Worm (Caenorhabditis elegans) whole organism, L4/young adult: ENCODE measurements around the gene kcnl-1.

Source experiments
- W03F9.2 ChIP-seq: fragments of 150-350 bp; optimal IDR thresholded peaks from 2 replicates; lab custom pipeline; 2014; ENCODE audit warnings: missing biosample characterization, missing genetic modification characterization
- dao-5 ChIP-seq: sonication (generic microtip); optimal IDR thresholded peaks from 2 replicates; lab custom pipeline; 2016; ENCODE audit warnings: missing genotype, missing genetic modification characterization, moderate library complexity, missing compliant biosample characterization
- him-1 ChIP-seq: sonication (generic microtip); optimal IDR thresholded peaks from 2 replicates; lab custom pipeline; 2016; ENCODE audit warnings: missing genotype, missing genetic modification reagents, missing genetic modification characterization, missing compliant biosample characterization

- no peak for TF ChIP-seq dao-5 (tag; lab: Kevin White, UChicago)
- no peak for TF ChIP-seq W03F9.2 (tag; lab: Kevin White, UChicago)
- no peak for TF ChIP-seq him-1
These were observed 9.8 kb upstream of the kcnl-1 start for ce11 chrV:19555350-19555749.
